Fruit fly (Drosophila melanogaster) whole organism, embryonic: ENCODE results near the gene CG15642.

ENCODE experiments used
- Adf1 ChIP-seq: fragments of 200-800 bp; sonication (Bioruptor generic); IDR thresholded peaks from 2 replicates; pipeline ENCODE4 v1.3.6; 2022; ENCODE audit warnings: missing biosample characterization, missing genetic modification characterization
- Aef1 ChIP-seq: fragments of 200-800 bp; sonication (Bioruptor generic); IDR thresholded peaks from 3 replicates; pipeline ENCODE4 v1.3.6; 2022; ENCODE audit warnings: missing biosample characterization, missing genetic modification characterization
- CG10462 ChIP-seq: fragments of 200-800 bp; sonication (Bioruptor generic); optimal IDR thresholded peaks from 2 replicates; lab custom pipeline; 2016; ENCODE audit warnings: missing biosample characterization, missing genetic modification characterization
- CG10959 ChIP-seq: fragments of 200-800 bp; sonication (Bioruptor generic); IDR thresholded peaks from 2 replicates; pipeline ENCODE4 v1.3.6; 2022; ENCODE audit warnings: missing biosample characterization, missing genetic modification characterization
- CG11560 ChIP-seq: fragments of 200-800 bp; sonication (Bioruptor generic); IDR thresholded peaks from 3 replicates; pipeline ENCODE4 v1.3.6; 2022; ENCODE audit warnings: missing biosample characterization, missing genetic modification characterization
- CG12659 ChIP-seq: fragments of 200-800 bp; sonication (Bioruptor generic); optimal IDR thresholded peaks from 3 replicates; lab custom pipeline; 2017; ENCODE audit warnings: mild to moderate bottlenecking, missing biosample characterization, missing genetic modification reagents, missing genetic modification characterization
- CG14667 ChIP-seq: fragments of 200-800 bp; sonication (Bioruptor generic); IDR thresholded peaks from 2 replicates; pipeline ENCODE4 v1.3.6; 2022; ENCODE audit warnings: missing biosample characterization, missing genetic modification characterization
- CG1603 ChIP-seq: fragments of 200-800 bp; sonication (Bioruptor generic); optimal IDR thresholded peaks from 2 replicates; lab custom pipeline; 2019; ENCODE audit warnings: missing biosample characterization, mild to moderate bottlenecking, missing genetic modification characterization, moderate library complexity
- CG3065 ChIP-seq: fragments of 200-800 bp; sonication (Bioruptor generic); optimal IDR thresholded peaks from 2 replicates; lab custom pipeline; 2016; ENCODE audit warnings: missing biosample characterization, missing genetic modification characterization
- CG34224 ChIP-seq: fragments of 200-800 bp; sonication (Bioruptor generic); IDR thresholded peaks from 3 replicates; pipeline ENCODE4 v1.3.6; 2022; ENCODE audit warnings: missing biosample characterization, missing genetic modification characterization; ENCODE audit not compliant: partially characterized antibody
- CG6689 ChIP-seq: fragments of 200-800 bp; sonication (Bioruptor generic); IDR thresholded peaks from 2 replicates; pipeline ENCODE4 v1.3.6; 2022; ENCODE audit warnings: missing biosample characterization, missing genetic modification characterization
- CG6854 ChIP-seq: fragments of 200-800 bp; sonication (Bioruptor generic); optimal IDR thresholded peaks from 3 replicates; lab custom pipeline; 2017; ENCODE audit warnings: missing biosample characterization, mild to moderate bottlenecking, missing genetic modification characterization
- CG8281 ChIP-seq: fragments of 200-800 bp; sonication (Bioruptor generic); optimal IDR thresholded peaks from 2 replicates; lab custom pipeline; 2018; ENCODE audit warnings: missing biosample characterization, mild to moderate bottlenecking, missing genetic modification characterization, moderate library complexity
- D ChIP-seq, 2 experiments: fragments of 200-800 bp in 1 of 2; fragments of >200 bp in 1 of 2; sonication (Bioruptor generic) in 1 of 2; optimal IDR thresholded peaks; 2 replicates in 1 of 2; 3 replicates in 1 of 2; lab custom pipeline; 2017; ENCODE audit warnings: mild to moderate bottlenecking in 1 of 2, missing biosample characterization in 1 of 2, missing genetic modification characterization in 1 of 2, missing genetic modification reagents in 1 of 2
- Dll ChIP-seq: fragments of 200-800 bp; sonication (Bioruptor generic); IDR thresholded peaks from 4 replicates; pipeline ENCODE4 v1.3.6; 2022; ENCODE audit warnings: missing biosample characterization, missing genetic modification characterization; ENCODE audit not compliant: partially characterized antibody
- Doc3 ChIP-seq: fragments of 200-800 bp; sonication (Bioruptor generic); IDR thresholded peaks from 3 replicates; pipeline ENCODE4 v1.3.6; 2022; ENCODE audit warnings: missing biosample characterization, missing genetic modification characterization; ENCODE audit not compliant: partially characterized antibody
- HmgZ ChIP-seq: fragments of 200-800 bp; sonication (Bioruptor generic); optimal IDR thresholded peaks from 2 replicates; lab custom pipeline; 2018; ENCODE audit warnings: missing biosample characterization, mild to moderate bottlenecking, missing genetic modification characterization
- Lim3 ChIP-seq: fragments of 200-800 bp; sonication (Bioruptor generic); IDR thresholded peaks from 2 replicates; pipeline ENCODE4 v1.3.6; 2022; ENCODE audit warnings: missing biosample characterization, missing genetic modification characterization
- MTF-1 ChIP-seq: fragments of 200-800 bp; sonication (Bioruptor generic); optimal IDR thresholded peaks from 2 replicates; lab custom pipeline; 2018; ENCODE audit warnings: missing biosample characterization, mild to moderate bottlenecking, missing genetic modification characterization, borderline replicate concordance
- Med ChIP-seq: fragments of 200-800 bp; sonication (Bioruptor generic); peaks from one replicate; lab custom pipeline; 2016; ENCODE audit warnings: missing biosample characterization, missing genetic modification characterization, mild to moderate bottlenecking, inconsistent platforms, moderate library complexity
- Nf-YB ChIP-seq: fragments of 200-800 bp; sonication (Bioruptor generic); optimal IDR thresholded peaks from 3 replicates; lab custom pipeline; 2019; ENCODE audit warnings: missing biosample characterization, mild to moderate bottlenecking, missing genetic modification characterization, moderate library complexity
- Opbp ChIP-seq: fragments of 200-800 bp; sonication (Bioruptor generic); IDR thresholded peaks from 3 replicates; pipeline ENCODE4 v1.3.6; 2022; ENCODE audit warnings: missing biosample characterization, missing genetic modification characterization; ENCODE audit not compliant: partially characterized antibody
- Ptx1 ChIP-seq: fragments of 200-800 bp; sonication (Bioruptor generic); IDR thresholded peaks from 2 replicates; pipeline ENCODE4 v1.3.6; 2022; ENCODE audit warnings: missing biosample characterization, missing genetic modification characterization
- Rfx ChIP-seq: fragments of 200-800 bp; sonication (Bioruptor generic); IDR thresholded peaks from 2 replicates; pipeline ENCODE4 v1.3.6; 2022; ENCODE audit warnings: missing biosample characterization, missing genetic modification characterization
- Sry-δ ChIP-seq: fragments of 200-800 bp; sonication (Bioruptor generic); optimal IDR thresholded peaks from 2 replicates; lab custom pipeline; 2016; ENCODE audit warnings: missing biosample characterization, missing genetic modification characterization
- Xbp1 ChIP-seq: fragments of 200-800 bp; sonication (Bioruptor generic); optimal IDR thresholded peaks from 3 replicates; lab custom pipeline; 2016; ENCODE audit warnings: missing biosample characterization, mild to moderate bottlenecking, missing genetic modification characterization
- YL-1 ChIP-seq: fragments of 200-800 bp; sonication (Bioruptor generic); optimal IDR thresholded peaks from 3 replicates; lab custom pipeline; 2017; ENCODE audit warnings: missing biosample characterization, mild to moderate bottlenecking, missing genetic modification characterization
- ato ChIP-seq: fragments of 200-800 bp; sonication (Bioruptor generic); IDR thresholded peaks from 2 replicates; pipeline ENCODE4 v1.3.6; 2022; ENCODE audit warnings: missing biosample characterization, missing genetic modification characterization; ENCODE audit not compliant: partially characterized antibody
- bab2 ChIP-seq: fragments of 200-800 bp; sonication (Bioruptor generic); optimal IDR thresholded peaks from 2 replicates; lab custom pipeline; 2016; ENCODE audit warnings: missing biosample characterization, missing genetic modification characterization
- crc ChIP-seq: fragments of 200-800 bp; sonication (Bioruptor generic); optimal IDR thresholded peaks from 2 replicates; lab custom pipeline; 2016; ENCODE audit warnings: missing biosample characterization, missing genetic modification characterization
- dmrt99B ChIP-seq: fragments of 200-800 bp; sonication (Bioruptor generic); optimal IDR thresholded peaks from 2 replicates; lab custom pipeline; 2018; ENCODE audit warnings: missing biosample characterization, mild to moderate bottlenecking, missing genetic modification characterization, moderate library complexity
- fu2 ChIP-seq: fragments of 200-800 bp; sonication (Bioruptor generic); optimal IDR thresholded peaks from 2 replicates; lab custom pipeline; 2016; ENCODE audit warnings: missing biosample characterization, missing genetic modification characterization
- hb ChIP-seq: fragments of 200-800 bp; sonication (Bioruptor generic); IDR thresholded peaks from 3 replicates; pipeline ENCODE4 v1.3.6; 2022; ENCODE audit warnings: missing biosample characterization, missing genetic modification characterization; ENCODE audit not compliant: partially characterized antibody
- her ChIP-seq: fragments of 200-800 bp; sonication (Bioruptor generic); optimal IDR thresholded peaks from 2 replicates; lab custom pipeline; 2016; ENCODE audit warnings: missing biosample characterization, missing genetic modification characterization
- inv ChIP-seq: fragments of 200-800 bp; sonication (Bioruptor generic); IDR thresholded peaks from 2 replicates; pipeline ENCODE4 v1.3.6; 2022; ENCODE audit warnings: missing biosample characterization, missing genetic modification characterization; ENCODE audit not compliant: partially characterized antibody
- jigr1 ChIP-seq: fragments of 200-800 bp; sonication (Bioruptor generic); IDR thresholded peaks from 3 replicates; pipeline ENCODE4 v1.3.6; 2022; ENCODE audit warnings: missing biosample characterization, missing genetic modification characterization
- knrl ChIP-seq: fragments of 200-800 bp; sonication (Bioruptor generic); IDR thresholded peaks from 3 replicates; pipeline ENCODE4 v1.3.6; 2022; ENCODE audit warnings: missing biosample characterization, missing genetic modification characterization; ENCODE audit not compliant: partially characterized antibody
- mld ChIP-seq: fragments of 200-800 bp; sonication (Bioruptor generic); IDR thresholded peaks from 3 replicates; pipeline ENCODE4 v1.3.6; 2022; ENCODE audit warnings: missing biosample characterization, missing genetic modification characterization; ENCODE audit not compliant: partially characterized antibody
- nerfin-2 ChIP-seq: fragments of 200-800 bp; sonication (Bioruptor generic); IDR thresholded peaks from 2 replicates; pipeline ENCODE4 v1.3.6; 2022; ENCODE audit warnings: missing biosample characterization, missing genetic modification characterization; ENCODE audit not compliant: partially characterized antibody
- pho ChIP-seq: fragments of 200-800 bp; sonication (Bioruptor generic); optimal IDR thresholded peaks from 2 replicates; lab custom pipeline; 2016; ENCODE audit warnings: missing biosample characterization, missing genetic modification characterization
- pros ChIP-seq: fragments of 200-800 bp; sonication (Bioruptor generic); optimal IDR thresholded peaks from 3 replicates; lab custom pipeline; 2019; ENCODE audit warnings: missing biosample characterization, mild to moderate bottlenecking, missing genetic modification characterization, moderate library complexity
- row ChIP-seq: fragments of 200-800 bp; sonication (Bioruptor generic); IDR thresholded peaks from 3 replicates; pipeline ENCODE4 v1.3.6; 2022; ENCODE audit warnings: missing biosample characterization, missing genetic modification characterization
- sens ChIP-seq: fragments of 200-800 bp; sonication (Bioruptor generic); peaks from one replicate; lab custom pipeline; 2016; ENCODE audit warnings: missing biosample characterization, missing genetic modification characterization
- sna ChIP-seq: fragments of 200-800 bp; sonication (Bioruptor generic); IDR thresholded peaks from 2 replicates; pipeline ENCODE4 v1.3.6; 2022; ENCODE audit warnings: missing biosample characterization, missing genetic modification characterization; ENCODE audit not compliant: partially characterized antibody
- stc ChIP-seq: fragments of 200-800 bp; sonication (Bioruptor generic); IDR thresholded peaks from 2 replicates; pipeline ENCODE4 v1.3.6; 2022; ENCODE audit warnings: missing biosample characterization, missing genetic modification characterization
- stwl ChIP-seq: fragments of 200-800 bp; sonication (Bioruptor generic); optimal IDR thresholded peaks from 3 replicates; lab custom pipeline; 2018; ENCODE audit warnings: missing biosample characterization, mild to moderate bottlenecking, missing genetic modification characterization, moderate library complexity
- tll ChIP-seq, 2 experiments: fragments of 200-800 bp in 1 of 2; fragments of >200 bp in 1 of 2; sonication (Bioruptor generic) in 1 of 2; optimal IDR thresholded peaks; 2 replicates each; lab custom pipeline; 2017 to 2019; ENCODE audit warnings: missing biosample characterization in 2 of 2, missing genetic modification characterization in 2 of 2, mild to moderate bottlenecking in 1 of 2, moderate library complexity in 1 of 2
- trem ChIP-seq: fragments of 200-800 bp; optimal IDR thresholded peaks from 3 replicates; lab custom pipeline; 2019; ENCODE audit warnings: missing biosample characterization, mild to moderate bottlenecking, missing genetic modification characterization, moderate library complexity
- unc-4 ChIP-seq: fragments of 200-800 bp; sonication (Bioruptor generic); IDR thresholded peaks from 2 replicates; pipeline ENCODE4 v1.3.6; 2022; ENCODE audit warnings: missing biosample characterization, missing genetic modification characterization; ENCODE audit not compliant: partially characterized antibody

CG15642 gene

dm6 chrX:15486682-15487081 lies 19.1 kb upstream of the CG15642 start, which contains the start of gene Gmap (continued):
- TF ChIP-seq Doc3 (GFP tag; lab: Robert Waterston, UW): peak; percentile 57; the same call in 2 of the 3 replicates
- TF ChIP-seq CG12659 (GFP tag; lab: Kevin White, UChicago): peak; percentile 15
- no peak for TF ChIP-seq pho
- TF ChIP-seq Rfx (GFP tag; lab: Robert Waterston, UW): no peak
- peak; percentile 88 for TF ChIP-seq mld (GFP tag; lab: Robert Waterston, UW)
- peak; percentile 39 for TF ChIP-seq YL-1
- peak; percentile 80; the same call in 2 of the 3 replicates for TF ChIP-seq Opbp
- peak; percentile 90 for TF ChIP-seq ato (GFP tag; lab: Robert Waterston, UW)
- TF ChIP-seq stc (GFP tag; lab: Robert Waterston, UW): no peak
- TF ChIP-seq sna (GFP tag; lab: Robert Waterston, UW): peak; percentile 80
- TF ChIP-seq CG1603: peak; percentile 9
- TF ChIP-seq bab2 (GFP tag; lab: Kevin White, UChicago): no peak
- no peak for TF ChIP-seq CG10462 (GFP tag; lab: Kevin White, UChicago)
- TF ChIP-seq HmgZ (tag; lab: Kevin White, UChicago): peak; percentile 33
- TF ChIP-seq inv: peak; percentile 68
- peak; percentile 54 for TF ChIP-seq stwl (tag; lab: Kevin White, UChicago)
- TF ChIP-seq CG6854 (GFP tag; lab: Kevin White, UChicago): no peak
- TF ChIP-seq Lim3: no peak
- TF ChIP-seq Med (GFP tag; lab: Kevin White, UChicago): peak; percentile 42
- peak; percentile 71 for TF ChIP-seq unc-4 (GFP tag; lab: Robert Waterston, UW)
- peak; percentile 90 for TF ChIP-seq hb (GFP tag; lab: Robert Waterston, UW)
- no peak for TF ChIP-seq her (GFP tag; lab: Kevin White, UChicago)
- TF ChIP-seq trem (tag; lab: Kevin White, UChicago): peak; percentile 17
- TF ChIP-seq MTF-1 (GFP tag; lab: Kevin White, UChicago): no peak
- TF ChIP-seq crc: no peak
- TF ChIP-seq jigr1 (GFP tag; lab: Robert Waterston, UW): no peak
- peak; percentile 96 for TF ChIP-seq nerfin-2 (GFP tag; lab: Robert Waterston, UW)
- peak; percentile 29 for TF ChIP-seq Sry-δ
- TF ChIP-seq CG3065 (GFP tag; lab: Kevin White, UChicago): no peak
- TF ChIP-seq CG10959: no peak
- peak; percentile 14; the same call in 1 of the 3 replicates for TF ChIP-seq row (GFP tag; lab: Robert Waterston, UW)
- TF ChIP-seq tll (GFP tag; optimal IDR thresholded peaks at IDR 0.05; lab: Kevin White, UChicago): no peak
- no peak for TF ChIP-seq pros (GFP tag; lab: Kevin White, UChicago)
- TF ChIP-seq fu2 (GFP tag; lab: Kevin White, UChicago): no peak
- TF ChIP-seq CG8281 (tag; lab: Kevin White, UChicago): no peak
- no peak for TF ChIP-seq CG11560 (tag; lab: Robert Waterston, UW)
- TF ChIP-seq Dll (GFP tag; lab: Robert Waterston, UW): peak; percentile 80
- no peak for TF ChIP-seq CG14667 (GFP tag; lab: Robert Waterston, UW)
- no peak for TF ChIP-seq Nf-YB (GFP tag; lab: Kevin White, UChicago)
- peak; percentile 88 for TF ChIP-seq CG34224 (GFP tag; lab: Robert Waterston, UW)
- no peak for TF ChIP-seq D (optimal IDR thresholded peaks at IDR 0.05; lab: Kevin White, UChicago)
- TF ChIP-seq D (GFP tag; optimal IDR thresholded peaks at IDR 0.05; lab: Kevin White, UChicago): no peak
- no peak for TF ChIP-seq dmrt99B
- TF ChIP-seq Aef1 (GFP tag; lab: Robert Waterston, UW): no peak
- peak; percentile 37 for TF ChIP-seq Xbp1 (GFP tag; lab: Kevin White, UChicago)
- TF ChIP-seq Ptx1 (GFP tag; lab: Robert Waterston, UW): no peak
- 0 out of 2 replicates have a peak, but pooled peaks have one; percentile 8 for TF ChIP-seq Adf1 (GFP tag; lab: Robert Waterston, UW)
- no peak for TF ChIP-seq CG6689
- peak; percentile 64 for TF ChIP-seq knrl
- peak; percentile 3 for TF ChIP-seq sens (GFP tag; lab: Kevin White, UChicago)
